Fruit fly (Drosophila melanogaster) whole organism, embryonic: ENCODE results near the gene CG1317.

ENCODE experiments used
- Antp ChIP-seq: fragments of 200-800 bp; sonication (Bioruptor generic); optimal IDR thresholded peaks from 3 replicates; lab custom pipeline; 2016; ENCODE audit warnings: missing biosample characterization, missing genetic modification characterization
- Atf-2 ChIP-seq: fragments of 200-800 bp; sonication (Bioruptor generic); optimal IDR thresholded peaks from 2 replicates; lab custom pipeline; 2016; ENCODE audit warnings: missing biosample characterization, missing genetic modification characterization
- C15 ChIP-seq: fragments of 200-800 bp; sonication (Bioruptor generic); IDR thresholded peaks from 3 replicates; pipeline ENCODE4 v1.3.6; 2022; ENCODE audit warnings: missing biosample characterization, missing genetic modification characterization
- CG10431 ChIP-seq: fragments of 200-800 bp; sonication (Bioruptor generic); optimal IDR thresholded peaks from 3 replicates; lab custom pipeline; 2018; ENCODE audit warnings: missing biosample characterization, mild to moderate bottlenecking, missing genetic modification characterization
- CG10959 ChIP-seq: fragments of 200-800 bp; sonication (Bioruptor generic); IDR thresholded peaks from 2 replicates; pipeline ENCODE4 v1.3.6; 2022; ENCODE audit warnings: missing biosample characterization, missing genetic modification characterization
- CG11560 ChIP-seq: fragments of 200-800 bp; sonication (Bioruptor generic); IDR thresholded peaks from 3 replicates; pipeline ENCODE4 v1.3.6; 2022; ENCODE audit warnings: missing biosample characterization, missing genetic modification characterization
- CG13775 ChIP-seq: fragments of 200-800 bp; sonication (Bioruptor generic); optimal IDR thresholded peaks from 3 replicates; lab custom pipeline; 2017; ENCODE audit warnings: missing biosample characterization, mild to moderate bottlenecking, missing genetic modification characterization
- CG13894 ChIP-seq: fragments of 200-800 bp; sonication (Bioruptor generic); optimal IDR thresholded peaks from 3 replicates; lab custom pipeline; 2018; ENCODE audit warnings: missing biosample characterization, mild to moderate bottlenecking, missing genetic modification characterization, moderate library complexity
- CG14965 ChIP-seq: fragments of 200-800 bp; sonication (Bioruptor generic); optimal IDR thresholded peaks from 2 replicates; lab custom pipeline; 2016; ENCODE audit warnings: missing biosample characterization, missing genetic modification characterization, borderline replicate concordance
- CG16779 ChIP-seq: fragments of 200-800 bp; sonication (Bioruptor generic); IDR thresholded peaks from 2 replicates; pipeline ENCODE4 v1.3.6; 2022; ENCODE audit warnings: missing biosample characterization, missing genetic modification characterization
- CG17328 ChIP-seq: fragments of 200-800 bp; sonication (Bioruptor generic); IDR thresholded peaks from 2 replicates; pipeline ENCODE4 v1.3.6; 2022; ENCODE audit warnings: missing biosample characterization, missing genetic modification characterization
- CG17912 ChIP-seq: fragments of 200-800 bp; sonication (Bioruptor generic); optimal IDR thresholded peaks from 2 replicates; lab custom pipeline; 2018; ENCODE audit warnings: missing biosample characterization, mild to moderate bottlenecking, missing genetic modification characterization
- CG18764 ChIP-seq: fragments of 200-800 bp; sonication (Bioruptor generic); optimal IDR thresholded peaks from 3 replicates; lab custom pipeline; 2016; ENCODE audit warnings: missing biosample characterization, missing genetic modification characterization
- CG31224 ChIP-seq: fragments of 200-800 bp; sonication (Bioruptor generic); IDR thresholded peaks from 2 replicates; pipeline ENCODE4 v1.3.6; 2022; ENCODE audit warnings: missing biosample characterization, missing genetic modification characterization
- CG33213 ChIP-seq: fragments of 200-800 bp; sonication (Bioruptor generic); optimal IDR thresholded peaks from 3 replicates; lab custom pipeline; 2016; ENCODE audit warnings: missing biosample characterization, missing genetic modification characterization
- CG3407 ChIP-seq: fragments of 200-800 bp; sonication (Bioruptor generic); optimal IDR thresholded peaks from 2 replicates; lab custom pipeline; 2018; ENCODE audit warnings: missing biosample characterization, mild to moderate bottlenecking, missing genetic modification characterization
- CG4282 ChIP-seq: fragments of 200-800 bp; sonication (Bioruptor generic); optimal IDR thresholded peaks from 2 replicates; lab custom pipeline; 2016; ENCODE audit warnings: missing biosample characterization, missing genetic modification characterization
- CG4854 ChIP-seq: fragments of 200-800 bp; sonication (Bioruptor generic); optimal IDR thresholded peaks from 2 replicates; lab custom pipeline; 2016; ENCODE audit warnings: missing biosample characterization, missing genetic modification characterization, inconsistent platforms
- CG5180 ChIP-seq: fragments of 200-800 bp; sonication (Bioruptor generic); optimal IDR thresholded peaks from 3 replicates; lab custom pipeline; 2017; ENCODE audit warnings: missing biosample characterization, missing genetic modification characterization, mild to moderate bottlenecking, moderate library complexity, missing genetic modification reagents
- CG6791 ChIP-seq: fragments of 200-800 bp; sonication (Bioruptor generic); IDR thresholded peaks from 3 replicates; pipeline ENCODE4 v1.3.6; 2022; ENCODE audit warnings: missing biosample characterization, missing genetic modification characterization; ENCODE audit not compliant: partially characterized antibody
- CG7963 ChIP-seq: fragments of 200-800 bp; sonication (Bioruptor generic); IDR thresholded peaks from 3 replicates; pipeline ENCODE4 v1.3.6; 2022; ENCODE audit warnings: missing biosample characterization, missing genetic modification characterization; ENCODE audit not compliant: partially characterized antibody
- CG8478 ChIP-seq: fragments of >200 bp; optimal IDR thresholded peaks from 2 replicates; lab custom pipeline; 2018
- CG9215 ChIP-seq: fragments of 200-800 bp; sonication (Bioruptor generic); IDR thresholded peaks from 2 replicates; pipeline ENCODE4 v1.3.6; 2022; ENCODE audit warnings: missing biosample characterization, missing genetic modification characterization
- CTCF ChIP-seq: fragments of 200-800 bp; sonication (Bioruptor generic); optimal IDR thresholded peaks from 2 replicates; lab custom pipeline; 2017; ENCODE audit warnings: missing biosample characterization, mild to moderate bottlenecking, missing genetic modification characterization, moderate library complexity
- Chrac-16 ChIP-seq: fragments of 200-800 bp; sonication (Bioruptor generic); optimal IDR thresholded peaks from 3 replicates; lab custom pipeline; 2016; ENCODE audit warnings: missing biosample characterization, missing genetic modification characterization
- D ChIP-seq, 2 experiments: fragments of 200-800 bp in 1 of 2; fragments of >200 bp in 1 of 2; sonication (Bioruptor generic) in 1 of 2; optimal IDR thresholded peaks; 2 replicates in 1 of 2; 3 replicates in 1 of 2; lab custom pipeline; 2017; ENCODE audit warnings: mild to moderate bottlenecking in 1 of 2, missing biosample characterization in 1 of 2, missing genetic modification characterization in 1 of 2, missing genetic modification reagents in 1 of 2
- Dek ChIP-seq: fragments of 200-800 bp; sonication (Bioruptor generic); optimal IDR thresholded peaks from 3 replicates; lab custom pipeline; 2019; ENCODE audit warnings: missing biosample characterization, mild to moderate bottlenecking, missing genetic modification characterization, moderate library complexity
- Hr39 ChIP-seq: fragments of >200 bp; optimal IDR thresholded peaks from 2 replicates; lab custom pipeline; 2017
- Pdp1 ChIP-seq, 2 experiments: fragments of 200-800 bp; sonication (Bioruptor generic); optimal IDR thresholded peaks; 3 replicates each; lab custom pipeline; 2016; ENCODE audit warnings: missing biosample characterization in 2 of 2, missing genetic modification characterization in 2 of 2, mild to moderate bottlenecking in 1 of 2, moderate library complexity in 1 of 2
- Scr ChIP-seq: fragments of 200-800 bp; sonication (Bioruptor generic); IDR thresholded peaks from 2 replicates; pipeline ENCODE4 v1.3.6; 2022; ENCODE audit warnings: missing biosample characterization, missing genetic modification characterization; ENCODE audit not compliant: partially characterized antibody
- Sox102F ChIP-seq: fragments of 200-800 bp; sonication (Bioruptor generic); optimal IDR thresholded peaks from 2 replicates; lab custom pipeline; 2018; ENCODE audit warnings: missing biosample characterization, mild to moderate bottlenecking, missing genetic modification characterization, moderate library complexity
- ab ChIP-seq: fragments of 200-800 bp; sonication (Bioruptor generic); optimal IDR thresholded peaks from 2 replicates; lab custom pipeline; 2016; ENCODE audit warnings: missing biosample characterization, missing genetic modification characterization
- az2 ChIP-seq: fragments of 200-800 bp; sonication (Bioruptor generic); optimal IDR thresholded peaks from 3 replicates; lab custom pipeline; 2016; ENCODE audit warnings: missing biosample characterization, missing genetic modification characterization
- br ChIP-seq: fragments of >200 bp; optimal IDR thresholded peaks from 2 replicates; lab custom pipeline; 2017
- chinmo ChIP-seq: fragments of 200-800 bp; sonication (Bioruptor generic); IDR thresholded peaks from 4 replicates; pipeline ENCODE4 v1.3.6; 2022; ENCODE audit warnings: missing biosample characterization, missing genetic modification characterization; ENCODE audit not compliant: partially characterized antibody
- croc ChIP-seq: fragments of 200-800 bp; sonication (Bioruptor generic); conservative IDR thresholded peaks from 3 replicates; pipeline ENCODE4 v1.3.6; 2022; ENCODE audit warnings: missing biosample characterization, missing genetic modification characterization
- crp ChIP-seq, 2 experiments: fragments of 200-800 bp; sonication (Bioruptor generic); optimal IDR thresholded peaks; 2 replicates in 1 of 2; 3 replicates in 1 of 2; lab custom pipeline; 2017; ENCODE audit warnings: missing biosample characterization in 2 of 2, missing genetic modification characterization in 2 of 2, mild to moderate bottlenecking in 1 of 2, moderate library complexity in 1 of 2
- dan ChIP-seq: fragments of 200-800 bp; sonication (Bioruptor generic); IDR thresholded peaks from 2 replicates; pipeline ENCODE4 v1.3.6; 2022; ENCODE audit warnings: missing biosample characterization, missing genetic modification characterization
- dmrt11E ChIP-seq: fragments of 200-800 bp; sonication (Bioruptor generic); optimal IDR thresholded peaks from 3 replicates; lab custom pipeline; 2018; ENCODE audit warnings: missing biosample characterization, mild to moderate bottlenecking, missing genetic modification characterization, moderate library complexity
- dysf ChIP-seq: fragments of 200-800 bp; sonication (Bioruptor generic); IDR thresholded peaks from 3 replicates; pipeline ENCODE4 v1.3.6; 2022; ENCODE audit warnings: missing biosample characterization, missing genetic modification characterization
- kah ChIP-seq: fragments of 200-800 bp; sonication (Bioruptor generic); optimal IDR thresholded peaks from 2 replicates; lab custom pipeline; 2018; ENCODE audit warnings: missing biosample characterization, mild to moderate bottlenecking, missing genetic modification characterization
- kay ChIP-seq: fragments of 200-800 bp; sonication (Bioruptor generic); optimal IDR thresholded peaks from 2 replicates; lab custom pipeline; 2016; ENCODE audit warnings: missing biosample characterization, missing genetic modification characterization
- lmd ChIP-seq: fragments of 200-800 bp; sonication (Bioruptor generic); IDR thresholded peaks from 2 replicates; pipeline ENCODE4 v1.3.6; 2022; ENCODE audit warnings: missing biosample characterization, missing genetic modification characterization
- org-1 ChIP-seq: fragments of 200-800 bp; sonication (Bioruptor generic); optimal IDR thresholded peaks from 2 replicates; lab custom pipeline; 2017; ENCODE audit warnings: missing biosample characterization, missing genetic modification characterization
- pan ChIP-seq, 4 experiments: fragments of >200 bp in 3 of 4; fragments of 200-800 bp in 1 of 4; sonication (Bioruptor generic) in 1 of 4; optimal IDR thresholded peaks in 3 of 4; IDR thresholded peaks in 1 of 4; 2 replicates each; pipeline versions ENCODE4 v1.3.6 to Lab custom; 2017 to 2022; ENCODE audit warnings: missing biosample characterization in 2 of 4, missing genetic modification characterization in 2 of 4, mixed read lengths in 1 of 4
- peb ChIP-seq: fragments of 200-800 bp; sonication (Bioruptor generic); IDR thresholded peaks from 2 replicates; pipeline ENCODE4 v1.3.6; 2022; ENCODE audit warnings: missing biosample characterization, missing genetic modification characterization
- pros ChIP-seq: fragments of 200-800 bp; sonication (Bioruptor generic); optimal IDR thresholded peaks from 3 replicates; lab custom pipeline; 2019; ENCODE audit warnings: missing biosample characterization, mild to moderate bottlenecking, missing genetic modification characterization, moderate library complexity
- slbo ChIP-seq: fragments of 200-800 bp; sonication (Bioruptor generic); IDR thresholded peaks from 2 replicates; pipeline ENCODE4 v1.3.6; 2022; ENCODE audit warnings: missing biosample characterization, missing genetic modification characterization
- sr ChIP-seq: fragments of 200-800 bp; sonication (Bioruptor generic); IDR thresholded peaks from 3 replicates; pipeline ENCODE4 v1.3.6; 2022; ENCODE audit warnings: missing biosample characterization, missing genetic modification characterization

Gene CG1317

DNA sequence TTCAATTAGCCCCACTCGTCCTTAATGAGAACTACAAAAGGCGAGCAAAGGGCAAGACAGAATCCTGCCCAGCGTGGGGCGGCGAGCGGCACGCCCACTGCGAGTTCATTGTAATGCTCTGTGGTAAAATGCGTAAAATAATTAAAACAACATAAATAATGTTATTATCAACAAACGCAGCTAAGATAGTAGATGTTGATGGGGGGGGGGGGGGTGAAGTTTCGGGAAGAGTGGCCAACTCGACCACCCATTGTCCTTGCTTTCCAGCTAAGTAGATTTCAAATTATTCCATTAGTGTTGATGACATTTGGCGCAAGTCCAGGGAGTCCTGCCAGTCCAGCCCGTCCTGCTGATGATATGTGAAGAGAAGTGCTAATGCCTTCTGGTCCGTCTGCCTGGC is 42.9 kb downstream of the CG1317 start:
- TF ChIP-seq pan (optimal IDR thresholded peaks at IDR 0.05; lab: Kevin White, UChicago) (no peak), pan (GFP tag; optimal IDR thresholded peaks at IDR 0.05 in 1 of 2, IDR thresholded peaks at IDR 0.05 in 1 of 2) (no peak), Scr (GFP tag; lab: Robert Waterston, UW) (no peak), br (lab: Kevin White, UChicago) (no peak)

DNA sequence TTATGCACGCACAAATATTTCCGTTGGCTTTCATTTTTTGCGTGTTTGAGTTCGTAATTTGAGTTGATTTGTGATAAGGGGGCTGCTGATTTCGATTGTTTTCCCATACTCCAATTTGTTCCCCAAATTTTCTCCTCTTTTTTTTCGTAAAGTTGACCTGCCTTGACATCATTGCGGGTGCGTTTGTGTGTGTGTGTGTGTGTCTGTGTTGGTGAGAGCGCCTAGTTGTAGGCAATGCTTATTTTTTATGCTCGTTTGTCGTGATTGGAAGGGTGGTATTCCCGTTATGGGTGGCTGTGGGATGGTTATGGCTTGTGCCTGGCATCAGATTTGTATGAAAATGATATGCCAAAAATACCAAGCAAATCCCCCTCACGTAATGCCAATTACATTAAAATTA is 46.5 kb downstream of the CG1317 start:
- TF ChIP-seq kah (GFP tag; lab: Kevin White, UChicago), result no peak
- no peak for TF ChIP-seq dmrt11E (tag; lab: Kevin White, UChicago)
- TF ChIP-seq CG7963 (GFP tag; lab: Robert Waterston, UW), result no peak
- no peak for TF ChIP-seq ab (GFP tag; lab: Kevin White, UChicago)
- TF ChIP-seq croc (GFP tag; lab: Robert Waterston, UW), result no peak
- TF ChIP-seq dysf (GFP tag; lab: Robert Waterston, UW), result no peak
- TF ChIP-seq CG17912, result no peak
- no peak for TF ChIP-seq CG31224 (GFP tag; lab: Robert Waterston, UW)
- TF ChIP-seq CG6791 (GFP tag; lab: Robert Waterston, UW), result no peak
- no peak for TF ChIP-seq lmd (GFP tag; lab: Robert Waterston, UW)
- TF ChIP-seq slbo (GFP tag; lab: Robert Waterston, UW), result no peak
- no peak for TF ChIP-seq CG9215

DNA sequence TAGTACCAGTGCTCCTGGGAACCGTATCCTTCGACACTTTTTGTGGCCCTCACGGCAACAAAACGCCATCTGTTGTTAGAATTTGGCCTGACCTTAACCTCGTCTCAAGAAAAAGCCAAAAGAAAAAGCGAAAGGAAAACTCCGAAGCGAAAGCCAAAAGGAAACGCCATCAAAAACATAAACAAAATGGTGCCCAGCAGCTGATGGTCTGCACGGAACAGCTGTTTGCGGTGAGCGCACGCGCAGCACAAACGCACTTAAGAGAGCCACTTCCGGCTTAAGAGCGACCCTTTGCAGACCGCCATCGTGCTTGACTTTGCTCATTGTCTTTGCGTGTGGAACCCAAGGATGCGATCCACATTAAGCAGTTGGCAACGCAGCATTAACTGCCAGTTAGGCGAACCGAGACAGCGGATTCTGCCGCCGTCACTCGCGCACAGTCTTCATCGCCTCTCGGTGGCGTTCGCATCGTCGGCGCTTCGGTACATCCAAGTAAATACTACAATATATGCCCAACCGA is 49.4 kb downstream of the CG1317 start, which contains the start of gene MsR1:
MsR1 (plus strand) TSS at position 437 of the 520 bp plus-strand sequence.
- TF ChIP-seq CG4854 (no peak), CG4282 (no peak), D (optimal IDR thresholded peaks at IDR 0.05; lab: Kevin White, UChicago) (no peak), D (GFP tag; optimal IDR thresholded peaks at IDR 0.05; lab: Kevin White, UChicago) (no peak), CG8478 (no peak), CG33213 (GFP tag; lab: Kevin White, UChicago) (no peak), kay (no peak), Atf-2 (GFP tag; lab: Kevin White, UChicago) (no peak), Hr39 (no peak), CG13775 (GFP tag; lab: Kevin White, UChicago) (no peak), CG16779 (GFP tag; lab: Robert Waterston, UW) (no peak), CG11560 (tag; lab: Robert Waterston, UW) (no peak), az2 (GFP tag; lab: Kevin White, UChicago) (no peak), CG17328 (GFP tag; lab: Robert Waterston, UW) (no peak), org-1 (no peak), Sox102F (GFP tag; lab: Kevin White, UChicago) (no peak), CG13894 (tag; lab: Kevin White, UChicago) (peak; percentile 22), CG10959 (GFP tag; lab: Robert Waterston, UW) (no peak), Dek (no peak), CG18764 (GFP tag; lab: Kevin White, UChicago) (no peak), peb (no peak), CG3407 (GFP tag; lab: Kevin White, UChicago) (no peak), sr (GFP tag; lab: Robert Waterston, UW) (no peak), CG5180 (peak; percentile 39), dan (GFP tag; lab: Robert Waterston, UW) (no peak), CG14965 (GFP tag; lab: Kevin White, UChicago) (no peak), pros (GFP tag; lab: Kevin White, UChicago) (no peak), crp (GFP tag; optimal IDR thresholded peaks at IDR 0.05; lab: Kevin White, UChicago) (peak in 1 of 2 experiments; percentile 58), CG10431 (GFP tag; lab: Kevin White, UChicago) (no peak), Antp (GFP tag; lab: Kevin White, UChicago) (no peak), C15 (GFP tag; lab: Robert Waterston, UW) (no peak), chinmo (GFP tag; lab: Robert Waterston, UW) (0 out of 4 replicates have a peak, but pooled peaks have one; percentile 60), Pdp1 (GFP tag; optimal IDR thresholded peaks at IDR 0.05; lab: Kevin White, UChicago) (no peak), Chrac-16 (GFP tag; lab: Kevin White, UChicago) (no peak), CTCF (GFP tag; lab: Kevin White, UChicago) (peak; percentile 74)
